Worm (Caenorhabditis elegans) whole organism, dauer: Measurements from ENCODE around the gene smf-1.

Experiments
- unc-62 ChIP-seq: sonication (generic microtip); optimal IDR thresholded peaks from 2 replicates; lab custom pipeline; 2017; ENCODE audit warnings: missing biosample characterization, missing genetic modification reagents, missing genetic modification characterization

The smf-1 gene

ce11 chrX:6739034-6740008 is 16.5 kb upstream of the smf-1 start:
- no peak for TF ChIP-seq unc-62 (GFP tag; lab: Kevin White, UChicago)

ce11 chrX:6738535-6738934 is 15.7 kb upstream of the smf-1 start:
- TF ChIP-seq unc-62 (GFP tag; lab: Kevin White, UChicago) = no peak

ce11 chrX:6737329-6738008 is 14.6 kb upstream of the smf-1 start:
- peak; percentile 18 for TF ChIP-seq unc-62 (GFP tag; lab: Kevin White, UChicago)

- no peak for TF ChIP-seq unc-62 (GFP tag; lab: Kevin White, UChicago)
Measured at ce11 chrX:6736358-6736991, 13.6 kb upstream of the smf-1 start.

ce11 chrX:6735494-6735893 is 12.6 kb upstream of the smf-1 start:
- no peak for TF ChIP-seq unc-62 (GFP tag; lab: Kevin White, UChicago)

- no peak for TF ChIP-seq unc-62 (GFP tag; lab: Kevin White, UChicago)
Measured at ce11 chrX:6733201-6733600, 10.3 kb upstream of the smf-1 start, which contains the start of gene R03E9.2. Gene R03E9.2 (minus strand): TSS chrX:6733301.

- TF ChIP-seq unc-62 (GFP tag; lab: Kevin White, UChicago) = no peak
Measured at ce11 chrX:6729593-6729992, 6.7 kb upstream of the smf-1 start, which contains the start of gene K11G12.6. Gene K11G12.6 (minus strand): TSS chrX:6729657.

- no peak for TF ChIP-seq unc-62 (GFP tag; lab: Kevin White, UChicago)
Measured at ce11 chrX:6728820-6729396, 6.0 kb upstream of the smf-1 start.

ce11 chrX:6725260-6725718 is 2.4 kb upstream of the smf-1 start, which contains the start of gene slc-25A10:
Gene slc-25A10 (minus strand): TSS chrX:6725668.
- TF ChIP-seq unc-62 (GFP tag; lab: Kevin White, UChicago) = no peak

ce11 chrX:6718595-6718994 is 4.3 kb downstream of the smf-1 start, which contains the start of gene smf-2:
Gene smf-2 (minus strand): TSS chrX:6718695.
- TF ChIP-seq unc-62 (GFP tag; lab: Kevin White, UChicago) = no peak

- TF ChIP-seq unc-62 (GFP tag; lab: Kevin White, UChicago) = no peak
Measured at ce11 chrX:6713277-6713676, 9.6 kb downstream of the smf-1 start, which contains the start of gene nas-11. Gene nas-11 (plus strand): TSS chrX:6713577.

ce11 chrX:6709238-6709637 is 13.6 kb downstream of the smf-1 start, which contains the start of gene acr-3:
Gene acr-3 (plus strand): TSS chrX:6709538.
- no peak for TF ChIP-seq unc-62 (GFP tag; lab: Kevin White, UChicago)

- no peak for TF ChIP-seq unc-62 (GFP tag; lab: Kevin White, UChicago)
Measured at ce11 chrX:6705156-6705555, 17.7 kb downstream of the smf-1 start.

- no peak for TF ChIP-seq unc-62 (GFP tag; lab: Kevin White, UChicago)
Measured at ce11 chrX:6702249-6702648, 20.6 kb downstream of the smf-1 start, which contains the start of gene acr-2. Gene acr-2 (plus strand): TSS chrX:6702549.

ce11 chrX:6698267-6698666 is 24.6 kb downstream of the smf-1 start, which contains the start of the genes F38B6.7 and F38B6.2:
Gene F38B6.7 (minus strand): TSS chrX:6698367.
Gene F38B6.2 (plus strand): TSS chrX:6698533.
- no peak for TF ChIP-seq unc-62 (GFP tag; lab: Kevin White, UChicago)
